Fruit fly (Drosophila melanogaster): Measurements from ENCODE around the gene CG5282.

The CG5282 gene

DNA sequence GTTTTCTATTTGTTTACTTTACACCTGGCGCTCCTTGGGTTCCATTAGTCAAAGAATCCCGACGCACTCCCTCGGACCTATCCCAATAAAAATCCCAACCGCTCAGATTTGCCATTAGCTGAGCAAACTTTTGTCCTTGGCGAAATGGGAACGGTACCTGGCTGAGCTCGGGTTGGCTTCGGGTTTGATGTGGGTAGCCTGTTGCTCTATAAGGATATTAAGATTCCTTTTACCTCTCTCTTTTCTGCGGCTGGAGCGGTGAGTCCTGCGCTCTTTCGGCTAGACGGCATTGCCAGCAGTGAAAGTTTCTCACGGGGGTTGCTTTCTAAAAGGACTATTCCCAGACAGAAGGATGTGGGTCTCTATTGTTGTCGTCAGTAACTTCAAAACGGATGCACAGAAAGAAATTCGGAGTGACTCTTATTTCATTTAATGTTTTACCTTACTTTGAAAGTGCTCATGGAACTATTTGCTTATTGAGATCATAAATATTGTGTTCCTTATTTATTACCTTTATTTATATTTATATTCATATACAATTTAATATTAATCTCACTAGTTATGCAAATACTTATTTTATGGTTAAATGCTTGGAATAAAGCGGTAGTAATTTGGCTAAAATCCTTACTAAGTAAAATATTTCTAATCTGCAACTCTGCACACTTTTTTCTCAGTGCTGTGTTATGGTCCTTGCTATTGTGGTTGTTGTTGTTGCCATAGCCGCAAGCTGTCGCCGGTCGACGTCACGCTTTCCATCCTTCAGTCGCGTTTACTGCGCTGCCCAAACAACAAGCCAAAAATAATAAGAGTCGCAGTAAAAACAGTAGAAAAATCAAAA is 16.0 kb upstream of the CG5282 start, which contains the start of gene CG5910 (continued):
- TF ChIP-seq pan (optimal IDR thresholded peaks at IDR 0.05): no peak
- TF ChIP-seq pan (GFP tag; optimal IDR thresholded peaks at IDR 0.05 in 1 of 2, IDR thresholded peaks at IDR 0.05 in 1 of 2): peak in 1 of 2 experiments; percentile 73
- peak; percentile 78 for TF ChIP-seq Spps (tag; optimal IDR thresholded peaks at IDR 0.05)
- TF ChIP-seq BEAF-32 (GFP tag; optimal IDR thresholded peaks at IDR 0.05): no peak
- peak; percentile 8 for TF ChIP-seq CG16863 (GFP tag; optimal IDR thresholded peaks at IDR 0.05)
- peak; percentile 84 for TF ChIP-seq NfI (GFP tag; optimal IDR thresholded peaks at IDR 0.05)
- TF ChIP-seq fu2 (GFP tag; optimal IDR thresholded peaks at IDR 0.05): peak; percentile 4
- TF ChIP-seq vvl (GFP tag; IDR thresholded peaks at IDR 0.05): peak; percentile 87
- TF ChIP-seq Dll (GFP tag; IDR thresholded peaks at IDR 0.05; ENCODE audit: partially characterized antibody): no peak
- no peak for TF ChIP-seq CG6175 (GFP tag; IDR thresholded peaks at IDR 0.05)
- TF ChIP-seq CG9215 (GFP tag; IDR thresholded peaks at IDR 0.05): peak; percentile 80
- TF ChIP-seq kni (GFP tag; optimal IDR thresholded peaks at IDR 0.05): no peak
- peak; percentile 84 for TF ChIP-seq sug (tag; optimal IDR thresholded peaks at IDR 0.05)
- TF ChIP-seq CG13894 (tag; optimal IDR thresholded peaks at IDR 0.05): peak; percentile 87
- no peak for TF ChIP-seq unc-4 (GFP tag; IDR thresholded peaks at IDR 0.05; ENCODE audit: partially characterized antibody)
- 0 out of 2 replicates have a peak, but pooled peaks have one; percentile 37 for TF ChIP-seq ham (GFP tag; IDR thresholded peaks at IDR 0.05)
- TF ChIP-seq Oli (tag; optimal IDR thresholded peaks at IDR 0.05): peak; percentile 94
- TF ChIP-seq cad (GFP tag; optimal IDR thresholded peaks at IDR 0.05): no peak
- peak; percentile 97 for TF ChIP-seq CG17361 (GFP tag; IDR thresholded peaks at IDR 0.05)
- peak; percentile 85 for TF ChIP-seq tap (tag; optimal IDR thresholded peaks at IDR 0.05)
- TF ChIP-seq CG18599 (GFP tag; optimal IDR thresholded peaks at IDR 0.05): peak; percentile 96
- TF ChIP-seq CG11723 (GFP tag; optimal IDR thresholded peaks at IDR 0.05): peak; percentile 71
- peak; percentile 52; the same call in 1 of the 2 replicates for TF ChIP-seq gsb (GFP tag; IDR thresholded peaks at IDR 0.05)
- TF ChIP-seq CG14965 (GFP tag; optimal IDR thresholded peaks at IDR 0.05; ENCODE audit: borderline replicate concordance): no peak
- TF ChIP-seq CG18262 (tag; optimal IDR thresholded peaks at IDR 0.05): peak; percentile 95
- no peak for TF ChIP-seq CG33213 (GFP tag; optimal IDR thresholded peaks at IDR 0.05)
- TF ChIP-seq CG1647 (GFP tag; optimal IDR thresholded peaks at IDR 0.05): no peak
- no peak for TF ChIP-seq CG8478 (optimal IDR thresholded peaks at IDR 0.05)
- peak; percentile 92 for TF ChIP-seq fd96Cb (tag; optimal IDR thresholded peaks at IDR 0.05)
- TF ChIP-seq crp (GFP tag; optimal IDR thresholded peaks at IDR 0.05): peak in 1 of 2 experiments; percentile 38
- peak; percentile 66 for TF ChIP-seq CG8359 (GFP tag; optimal IDR thresholded peaks at IDR 0.05; ENCODE audit: borderline replicate concordance)
- TF ChIP-seq kay (GFP tag; optimal IDR thresholded peaks at IDR 0.05): peak; percentile 70
- TF ChIP-seq sob (GFP tag; IDR thresholded peaks at IDR 0.05): peak; percentile 77
- TF ChIP-seq dm (GFP tag; optimal IDR thresholded peaks at IDR 0.05): no peak
- TF ChIP-seq Asciz (GFP tag; optimal IDR thresholded peaks at IDR 0.05): peak; percentile 78
- peak; percentile 88 for TF ChIP-seq Dbx (GFP tag; IDR thresholded peaks at IDR 0.05)
- TF ChIP-seq CG17912 (GFP tag; optimal IDR thresholded peaks at IDR 0.05): no peak
- TF ChIP-seq Ada2b (GFP tag; IDR thresholded peaks at IDR 0.05): peak; percentile 75
- TF ChIP-seq h (optimal IDR thresholded peaks at IDR 0.05): no peak
- TF ChIP-seq Med (GFP tag): peak; percentile 64
- TF ChIP-seq CG6254 (GFP tag; optimal IDR thresholded peaks at IDR 0.05): peak; percentile 87
- TF ChIP-seq chn (GFP tag; optimal IDR thresholded peaks at IDR 0.05): no peak
- TF ChIP-seq eyg (GFP tag; optimal IDR thresholded peaks at IDR 0.05): no peak
- no peak for TF ChIP-seq TFAM (GFP tag; optimal IDR thresholded peaks at IDR 0.05)
- TF ChIP-seq CG10565 (GFP tag; optimal IDR thresholded peaks at IDR 0.05): no peak
- TF ChIP-seq ems (GFP tag; optimal IDR thresholded peaks at IDR 0.05): peak; percentile 10
- TF ChIP-seq Usf (GFP tag; optimal IDR thresholded peaks at IDR 0.05): peak; percentile 70
- no peak for TF ChIP-seq nerfin-2 (GFP tag; IDR thresholded peaks at IDR 0.05; ENCODE audit: partially characterized antibody)
- TF ChIP-seq Dfd (GFP tag; optimal IDR thresholded peaks at IDR 0.05): no peak
- no peak for TF ChIP-seq usp (GFP tag; optimal IDR thresholded peaks at IDR 0.05)

Data from whole organism, embryonic.